Worm (Caenorhabditis elegans): ENCODE data around the gene sra-11.
A peak's percentile ranks its signal among the peaks of the same experiment; 100 is the strongest.

The sra-11 gene

ce11 chrII:10872541-10872940, 37.6 kb downstream of the sra-11 start, which contains the start of the genes cyn-4 and copz-1 (continued):
- peak; percentile 93 for TF ChIP-seq lir-3 (tag; optimal IDR thresholded peaks at IDR 0.05; ENCODE audit: poor library complexity)
- TF ChIP-seq mdl-1 (tag; optimal IDR thresholded peaks at IDR 0.05): peak in 1 of 2 experiments; percentile 76
- TF ChIP-seq ceh-63 (GFP tag; optimal IDR thresholded peaks at IDR 0.05): no peak
- TF ChIP-seq elt-2 (tag; optimal IDR thresholded peaks at IDR 0.05): peak; percentile 45
- no peak for TF ChIP-seq C34B4.2 (tag; optimal IDR thresholded peaks at IDR 0.05)

DNA sequence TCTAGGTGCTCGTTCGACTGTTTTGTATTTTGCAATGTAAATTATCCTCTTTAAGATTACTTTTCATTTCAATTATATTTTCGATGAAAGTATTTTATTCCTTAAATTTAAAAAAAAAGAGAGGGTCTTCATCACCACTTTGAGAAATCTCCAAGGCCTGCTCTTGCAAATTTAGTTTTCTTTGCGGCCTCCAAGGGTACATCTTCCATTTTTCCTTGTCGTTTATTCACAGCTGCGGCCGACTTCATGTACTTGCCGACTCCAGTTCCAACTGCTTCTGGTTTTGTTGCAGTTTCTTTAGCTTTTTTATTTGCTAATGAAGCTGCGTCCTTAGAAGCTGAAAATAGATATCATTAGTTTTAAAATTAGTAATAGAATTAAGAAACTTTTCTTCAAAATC, 39.4 kb downstream of the sra-11 start:
- TF ChIP-seq nhr-76 (tag; optimal IDR thresholded peaks at IDR 0.05) (no peak), jun-1 (tag; optimal IDR thresholded peaks at IDR 0.05) (no peak), nhr-12 (tag; optimal IDR thresholded peaks at IDR 0.05) (no peak), mab-9 (GFP tag; IDR thresholded peaks at IDR 0.05) (no peak), lir-3 (tag; optimal IDR thresholded peaks at IDR 0.05; ENCODE audit: poor library complexity) (no peak), ceh-63 (GFP tag; optimal IDR thresholded peaks at IDR 0.05) (no peak), ama-1 (optimal IDR thresholded peaks at IDR 0.05) (no peak), nhr-47 (tag; optimal IDR thresholded peaks at IDR 0.05) (no peak), nhr-71 (tag; optimal IDR thresholded peaks at IDR 0.05) (no peak), dpl-1 (GFP tag; optimal IDR thresholded peaks at IDR 0.05) (no peak), lin-35 (GFP tag; optimal IDR thresholded peaks at IDR 0.05) (no peak)

DNA sequence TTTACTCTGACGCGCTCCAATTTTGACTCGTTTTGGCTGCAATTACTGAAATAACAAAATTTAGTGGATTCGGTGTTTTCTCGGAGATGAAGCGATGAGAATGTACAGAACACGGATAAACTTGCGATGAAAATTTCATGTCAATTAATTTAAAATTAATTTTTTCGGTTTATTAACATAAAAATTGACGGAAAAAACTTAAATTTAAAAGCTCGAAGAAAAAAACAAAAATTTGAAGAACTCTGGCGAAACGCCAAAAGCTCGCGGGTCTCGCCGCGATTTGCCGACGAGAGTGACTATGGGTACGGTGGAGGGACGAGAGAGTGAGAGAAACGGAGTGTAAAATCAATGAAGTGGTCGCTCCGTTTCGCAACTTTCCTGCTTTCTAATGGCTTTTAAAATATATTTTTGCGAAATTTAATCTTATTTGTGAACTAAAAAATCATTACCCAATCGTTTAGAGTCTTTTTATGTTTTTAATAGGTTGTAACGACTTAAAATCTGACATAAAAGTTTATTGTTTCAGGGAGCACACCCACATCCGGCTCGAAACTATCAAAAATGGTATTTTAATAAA, 41.4 kb downstream of the sra-11 start, which contains the start of the genes gmps-1 and cap-2:
Gene gmps-1, minus strand, starts transcription at position 51 of the 577 bp plus-strand sequence.
Gene cap-2, plus strand, starts transcription at position 527 of the 577 bp plus-strand sequence.
- TF ChIP-seq zag-1 (tag; optimal IDR thresholded peaks at IDR 0.05): peak; percentile 78
- peak; percentile 96 for TF ChIP-seq egl-13 (tag; optimal IDR thresholded peaks at IDR 0.05)
- peak; percentile 81 for TF ChIP-seq lin-15B (tag; optimal IDR thresholded peaks at IDR 0.05)
- TF ChIP-seq mep-1 (tag; optimal IDR thresholded peaks at IDR 0.05): peak; percentile 94
- TF ChIP-seq hlh-17 (GFP tag; optimal IDR thresholded peaks at IDR 0.05; ENCODE audit: borderline replicate concordance): no peak
- peak; percentile 92 for TF ChIP-seq efl-3 (GFP tag; optimal IDR thresholded peaks at IDR 0.05)
- TF ChIP-seq skn-1 (tag; optimal IDR thresholded peaks at IDR 0.05): peak; percentile 96
- peak; percentile 76 for TF ChIP-seq nhr-237 (tag; optimal IDR thresholded peaks at IDR 0.05)
- peak; percentile 83 to 89 (median 87) for TF ChIP-seq dpl-1 (GFP tag; optimal IDR thresholded peaks at IDR 0.05)
- peak; percentile 99 for TF ChIP-seq nhr-71 (tag; optimal IDR thresholded peaks at IDR 0.05)
- no peak for TF ChIP-seq Y116A8C.19 (tag; optimal IDR thresholded peaks at IDR 0.05; ENCODE audit: borderline replicate concordance)
- TF ChIP-seq fos-1 (tag; optimal IDR thresholded peaks at IDR 0.05): peak; percentile 93
- peak; percentile 94 for TF ChIP-seq C16A3.4 (tag; optimal IDR thresholded peaks at IDR 0.05)
- peak; percentile 24 for TF ChIP-seq mef-2 (tag; optimal IDR thresholded peaks at IDR 0.05)
- TF ChIP-seq nhr-20 (tag; optimal IDR thresholded peaks at IDR 0.05): peak; percentile 98
- TF ChIP-seq blmp-1 (tag; optimal IDR thresholded peaks at IDR 0.05): peak; percentile 81
- no peak for TF ChIP-seq hlh-4 (tag; optimal IDR thresholded peaks at IDR 0.05)
- peak; percentile 98 for TF ChIP-seq dsc-1 (tag; optimal IDR thresholded peaks at IDR 0.05)
- peak; percentile 95 for TF ChIP-seq mab-9 (GFP tag; IDR thresholded peaks at IDR 0.05)
- TF ChIP-seq C34B4.2 (tag; optimal IDR thresholded peaks at IDR 0.05): peak; percentile 88
- peak; percentile 100 for TF ChIP-seq lsy-2 (tag; optimal IDR thresholded peaks at IDR 0.05)
- peak; percentile 100 for TF ChIP-seq C04F5.9 (tag; optimal IDR thresholded peaks at IDR 0.05)
- peak; percentile 86 for TF ChIP-seq snpc-4 (tag; optimal IDR thresholded peaks at IDR 0.05)
- TF ChIP-seq nhr-85 (tag): peak; percentile 98
- peak; percentile 63 for TF ChIP-seq vab-15 (tag; optimal IDR thresholded peaks at IDR 0.05)
- peak; percentile 96 for TF ChIP-seq fkh-8 (tag; optimal IDR thresholded peaks at IDR 0.05)
- TF ChIP-seq ceh-8 (GFP tag; optimal IDR thresholded peaks at IDR 0.05): peak; percentile 94
- TF ChIP-seq ceh-88 (GFP tag; IDR thresholded peaks at IDR 0.05): peak; percentile 92
- TF ChIP-seq tbx-2 (tag; optimal IDR thresholded peaks at IDR 0.05): peak; percentile 97
- peak; percentile 85 for TF ChIP-seq fkh-4 (tag; optimal IDR thresholded peaks at IDR 0.05; ENCODE audit: borderline replicate concordance)
- TF ChIP-seq fkh-10 (GFP tag; optimal IDR thresholded peaks at IDR 0.05): peak; percentile 95
- no peak for TF ChIP-seq sptf-1 (tag; optimal IDR thresholded peaks at IDR 0.05)
- peak; percentile 95 for TF ChIP-seq grh-1 (GFP tag; IDR thresholded peaks at IDR 0.05)
- TF ChIP-seq unc-130 (tag; optimal IDR thresholded peaks at IDR 0.05): peak; percentile 89
- peak; percentile 49 for TF ChIP-seq unc-30 (tag; optimal IDR thresholded peaks at IDR 0.05)
- TF ChIP-seq irx-1 (tag; optimal IDR thresholded peaks at IDR 0.05): peak; percentile 97
- TF ChIP-seq nhr-47 (tag; optimal IDR thresholded peaks at IDR 0.05): peak; percentile 98
- TF ChIP-seq rnt-1 (tag; optimal IDR thresholded peaks at IDR 0.05): peak; percentile 98
- peak; percentile 96 for TF ChIP-seq ztf-4 (tag; optimal IDR thresholded peaks at IDR 0.05)

Data from whole organism, L1 larva.